Worm (Caenorhabditis elegans): ENCODE measurements around the gene ZK1055.4.
"Not testable (repeated sequence)": the region's sequence is repeated elsewhere in the genome, so short reads cannot be mapped to it uniquely, and the experiment has no call there.

Gene ZK1055.4

ce11 chrV:6581762-6582161, at the start of gene ZK1055.4:
Gene ZK1055.4 (plus strand): TSS chrV:6582062.
- TF ChIP-seq lin-39, nhr-12, nhr-23 (tag; optimal IDR thresholded peaks at IDR 0.05): not testable (repeated sequence)

DNA sequence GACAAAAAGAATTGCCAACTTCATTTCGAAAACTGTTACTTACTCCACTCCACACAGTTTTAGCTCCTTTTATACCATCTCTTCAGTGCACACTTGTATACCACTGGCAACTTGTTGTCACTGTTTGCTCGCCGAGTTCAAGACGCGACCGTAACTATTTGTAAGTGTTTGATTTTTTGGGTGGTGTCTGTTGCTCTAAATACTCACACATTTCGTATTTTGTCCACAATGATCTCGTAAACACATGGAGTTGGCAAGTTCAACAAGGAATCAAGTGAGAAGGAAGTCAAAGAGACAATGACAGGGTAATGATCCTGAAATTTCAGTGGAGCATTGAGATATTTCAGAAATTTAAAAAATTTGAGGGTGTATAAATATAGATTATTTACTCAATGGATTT, 48.8 kb upstream of the ZK1055.4 start, which contains the start of gene hpo-26:
hpo-26 (minus strand) TSS at position 31 of the 400 bp plus-strand sequence.
- TF ChIP-seq aly-2 (tag; optimal IDR thresholded peaks at IDR 0.05) (no peak), snpc-4 (tag; optimal IDR thresholded peaks at IDR 0.05) (no peak), egl-27 (tag; optimal IDR thresholded peaks at IDR 0.05) (no peak), ztf-1 (GFP tag; conservative IDR thresholded peaks at IDR 0.05) (no peak), sma-9 (GFP tag; optimal IDR thresholded peaks at IDR 0.05) (peak; percentile 22), sma-9 (tag; optimal IDR thresholded peaks at IDR 0.05) (no peak), nhr-129 (tag; optimal IDR thresholded peaks at IDR 0.05) (peak; percentile 39), C34F6.9 (tag; optimal IDR thresholded peaks at IDR 0.05) (no peak), ceh-16 (tag; optimal IDR thresholded peaks at IDR 0.05) (no peak), lin-13 (GFP tag; optimal IDR thresholded peaks at IDR 0.05) (no peak), blmp-1 (tag; optimal IDR thresholded peaks at IDR 0.05; ENCODE audit: insufficient read depth) (no peak), F13H6.1 (tag; optimal IDR thresholded peaks at IDR 0.05) (peak; percentile 70), gmeb-1 (tag; optimal IDR thresholded peaks at IDR 0.05) (no peak), sma-3 (GFP tag; optimal IDR thresholded peaks at IDR 0.05) (no peak)

DNA sequence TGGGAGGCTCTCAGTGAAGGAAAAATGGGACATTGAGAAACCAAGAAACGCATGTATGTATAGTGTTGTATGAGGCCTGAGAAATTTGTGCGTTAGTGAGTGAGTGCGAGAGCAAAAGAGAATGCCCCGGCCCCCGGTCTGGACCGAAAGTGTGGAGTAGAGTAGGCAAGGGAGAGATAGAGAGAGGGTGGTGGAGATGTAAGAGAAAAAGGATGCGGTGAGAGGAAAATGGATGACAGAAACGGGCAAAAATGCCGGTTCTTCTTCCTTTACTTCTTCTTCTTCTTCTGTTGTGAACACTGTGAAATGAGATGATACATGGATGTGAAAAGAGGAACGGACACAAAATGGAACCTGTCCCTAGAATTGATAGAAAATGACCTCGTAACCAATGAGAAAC, 43.5 kb upstream of the ZK1055.4 start:
- TF ChIP-seq fos-1 (tag; optimal IDR thresholded peaks at IDR 0.05) (peak; percentile 5), unc-55 (GFP tag; optimal IDR thresholded peaks at IDR 0.05) (peak; percentile 7), lsy-2 (tag; optimal IDR thresholded peaks at IDR 0.05) (peak in 1 of 2 experiments; percentile 12), crh-2 (tag; optimal IDR thresholded peaks at IDR 0.05) (peak; percentile 16), ztf-4 (tag; optimal IDR thresholded peaks at IDR 0.05) (no peak), nhr-21 (tag; optimal IDR thresholded peaks at IDR 0.05) (no peak), nhr-11 (tag; optimal IDR thresholded peaks at IDR 0.05) (no peak), ztf-11 (tag; optimal IDR thresholded peaks at IDR 0.05) (no peak), nhr-129 (tag; optimal IDR thresholded peaks at IDR 0.05) (peak; percentile 29), F13H6.1 (tag; optimal IDR thresholded peaks at IDR 0.05) (peak; percentile 30), C34F6.9 (tag; optimal IDR thresholded peaks at IDR 0.05) (peak; percentile 30)

- TF ChIP-seq ceh-16 (tag; optimal IDR thresholded peaks at IDR 0.05) (no peak), nhr-21 (tag; optimal IDR thresholded peaks at IDR 0.05) (peak; percentile 55), nhr-129 (tag; optimal IDR thresholded peaks at IDR 0.05) (peak; percentile 10), fos-1 (tag; optimal IDR thresholded peaks at IDR 0.05) (peak; percentile 25), lin-39 (tag; optimal IDR thresholded peaks at IDR 0.05) (no peak), Y55F3AM.14 (GFP tag; optimal IDR thresholded peaks at IDR 0.05) (peak; percentile 25), nhr-25 (tag; optimal IDR thresholded peaks at IDR 0.05) (peak; percentile 21), sma-9 (GFP tag; optimal IDR thresholded peaks at IDR 0.05) (peak; percentile 3), sma-9 (tag; optimal IDR thresholded peaks at IDR 0.05) (no peak)
Observed at ce11 chrV:6541875-6542274, 40.0 kb upstream of the ZK1055.4 start.

ce11 chrV:6544999-6545398, 36.9 kb upstream of the ZK1055.4 start:
- TF ChIP-seq sma-3 (GFP tag; optimal IDR thresholded peaks at IDR 0.05), result peak; percentile 4
- no peak for TF ChIP-seq R02D3.7 (tag; optimal IDR thresholded peaks at IDR 0.05)
- peak; percentile 8 for TF ChIP-seq fos-1 (tag; optimal IDR thresholded peaks at IDR 0.05)
- peak; percentile 30 for TF ChIP-seq sma-9 (GFP tag; optimal IDR thresholded peaks at IDR 0.05)
- TF ChIP-seq sma-9 (tag; optimal IDR thresholded peaks at IDR 0.05), result no peak
- TF ChIP-seq peb-1 (tag; optimal IDR thresholded peaks at IDR 0.05), result no peak

DNA sequence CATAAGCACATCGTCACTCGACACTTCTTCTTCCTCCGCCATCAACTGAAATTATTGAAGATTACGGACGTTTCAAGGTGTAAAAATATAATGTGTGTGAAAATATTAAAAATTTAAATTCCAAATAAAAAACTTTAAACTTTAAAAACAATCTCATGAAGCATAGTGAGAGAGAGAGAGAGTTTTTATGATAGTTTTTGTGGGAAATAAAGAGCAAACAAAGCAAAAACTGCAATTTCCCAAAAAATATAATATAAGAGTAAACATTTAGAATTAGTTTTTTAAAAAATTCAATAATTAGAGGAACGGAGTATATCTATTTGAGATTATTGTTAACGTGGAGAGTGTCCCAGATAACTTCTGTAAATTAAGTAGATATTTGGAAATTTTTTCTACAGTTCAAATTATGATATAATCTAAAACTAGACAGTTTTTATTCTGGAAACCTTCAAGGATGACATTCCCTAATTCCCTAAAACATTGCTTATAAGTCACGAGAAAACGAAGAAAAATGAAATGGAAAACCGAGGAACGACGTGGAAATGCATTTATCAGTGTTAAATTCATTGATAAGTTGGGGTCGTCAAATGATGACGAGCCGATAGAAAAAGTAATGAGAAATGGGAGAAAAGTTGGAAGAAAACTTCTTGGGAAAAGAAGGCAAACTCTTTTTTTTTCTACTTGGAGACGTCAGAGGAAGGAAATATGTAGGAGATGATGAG, 35.3 kb upstream of the ZK1055.4 start, which contains the start of gene dre-1:
dre-1 (minus strand) TSS at position 51 of the 722 bp plus-strand sequence.
- TF ChIP-seq fos-1 (tag; optimal IDR thresholded peaks at IDR 0.05), result peak; percentile 82
- peak; percentile 8 for TF ChIP-seq unc-55 (GFP tag; optimal IDR thresholded peaks at IDR 0.05)
- no peak for TF ChIP-seq gmeb-1 (tag; optimal IDR thresholded peaks at IDR 0.05)
- TF ChIP-seq crh-2 (tag; optimal IDR thresholded peaks at IDR 0.05), result peak; percentile 6

All from whole organism, L2 larva.